Fruit fly (Drosophila melanogaster) whole organism, prepupa: Measurements from ENCODE around the gene fz2.

Experiments
- Blimp-1 ChIP-seq: fragments of 200-800 bp; sonication (Bioruptor generic); optimal IDR thresholded peaks from 3 replicates; lab custom pipeline; 2017; ENCODE audit warnings: missing biosample characterization, missing genetic modification characterization, mild to moderate bottlenecking, moderate library complexity, missing genetic modification reagents
- CG10631 ChIP-seq: fragments of 200-800 bp; sonication (Bioruptor generic); optimal IDR thresholded peaks from 2 replicates; lab custom pipeline; 2016; ENCODE audit warnings: missing biosample characterization, missing genetic modification characterization
- CG10669 ChIP-seq: fragments of 200-800 bp; sonication (Bioruptor generic); optimal IDR thresholded peaks from 3 replicates; lab custom pipeline; 2018; ENCODE audit warnings: missing biosample characterization, mild to moderate bottlenecking, missing genetic modification characterization, moderate library complexity
- CG11902 ChIP-seq: fragments of 200-800 bp; sonication (Bioruptor generic); optimal IDR thresholded peaks from 3 replicates; lab custom pipeline; 2016; ENCODE audit warnings: missing biosample characterization, missing genetic modification characterization
- CG15336 ChIP-seq: fragments of 200-800 bp; sonication (Bioruptor generic); IDR thresholded peaks from 2 replicates; pipeline ENCODE4 v1.3.6; 2022; ENCODE audit warnings: missing biosample characterization, missing genetic modification characterization
- CG1621 ChIP-seq: fragments of 200-800 bp; sonication (Bioruptor generic); optimal IDR thresholded peaks from 3 replicates; lab custom pipeline; 2018; ENCODE audit warnings: missing biosample characterization, mild to moderate bottlenecking, missing genetic modification characterization
- CG16779 ChIP-seq: fragments of 200-800 bp; sonication (Bioruptor generic); optimal IDR thresholded peaks from 3 replicates; lab custom pipeline; 2017; ENCODE audit warnings: missing biosample characterization, mild to moderate bottlenecking, missing genetic modification characterization
- CG3032 ChIP-seq: fragments of 200-800 bp; optimal IDR thresholded peaks from 2 replicates; lab custom pipeline; 2019; ENCODE audit warnings: missing biosample characterization, mild to moderate bottlenecking, missing genetic modification characterization, moderate library complexity
- CG31627 ChIP-seq: fragments of 200-800 bp; sonication (Bioruptor generic); optimal IDR thresholded peaks from 3 replicates; lab custom pipeline; 2016; ENCODE audit warnings: missing biosample characterization, missing genetic modification characterization
- CG34406 ChIP-seq: fragments of 200-800 bp; sonication (Bioruptor generic); optimal IDR thresholded peaks from 3 replicates; lab custom pipeline; 2016; ENCODE audit warnings: missing biosample characterization, missing genetic modification characterization
- CG3919 ChIP-seq: fragments of 200-800 bp; sonication (Bioruptor generic); optimal IDR thresholded peaks from 3 replicates; lab custom pipeline; 2016; ENCODE audit warnings: missing biosample characterization, missing genetic modification characterization
- CG6163 ChIP-seq: fragments of 200-800 bp; sonication (Bioruptor generic); IDR thresholded peaks from 3 replicates; pipeline ENCODE4 v1.3.6; 2022; ENCODE audit warnings: missing biosample characterization, missing genetic modification characterization
- CG6276 ChIP-seq: fragments of 200-800 bp; sonication (Bioruptor generic); optimal IDR thresholded peaks from 2 replicates; lab custom pipeline; 2017; ENCODE audit warnings: missing biosample characterization, mild to moderate bottlenecking, missing genetic modification characterization
- CG6792 ChIP-seq: fragments of 200-800 bp; sonication (Bioruptor generic); optimal IDR thresholded peaks from 3 replicates; lab custom pipeline; 2016; ENCODE audit warnings: missing biosample characterization, missing genetic modification characterization
- CG6808 ChIP-seq: fragments of 200-800 bp; sonication (Bioruptor generic); optimal IDR thresholded peaks from 3 replicates; lab custom pipeline; 2017; ENCODE audit warnings: missing biosample characterization, missing genetic modification characterization, mild to moderate bottlenecking, moderate library complexity, missing genetic modification reagents
- CG6854 ChIP-seq: fragments of 200-800 bp; sonication (Bioruptor generic); optimal IDR thresholded peaks from 2 replicates; lab custom pipeline; 2017; ENCODE audit warnings: missing biosample characterization, mild to moderate bottlenecking, missing genetic modification characterization
- CG7368 ChIP-seq: fragments of 200-800 bp; sonication (Bioruptor generic); optimal IDR thresholded peaks from 3 replicates; lab custom pipeline; 2016; ENCODE audit warnings: missing biosample characterization, missing genetic modification characterization
- CG8119 ChIP-seq: fragments of 200-800 bp; sonication (Bioruptor generic); IDR thresholded peaks from 3 replicates; pipeline ENCODE4 v1.3.6; 2022; ENCODE audit warnings: missing biosample characterization, missing genetic modification characterization
- CG8319 ChIP-seq: fragments of 200-800 bp; sonication (Bioruptor generic); optimal IDR thresholded peaks from 3 replicates; lab custom pipeline; 2016; ENCODE audit warnings: missing biosample characterization, missing genetic modification characterization
- Eip75B ChIP-seq: fragments of 200-800 bp; sonication (Bioruptor generic); optimal IDR thresholded peaks from 3 replicates; lab custom pipeline; 2016; ENCODE audit warnings: missing biosample characterization, missing genetic modification characterization
- Eip78C ChIP-seq: fragments of 200-800 bp; sonication (Bioruptor generic); peaks from one replicate; lab custom pipeline; 2016; ENCODE audit warnings: missing biosample characterization, missing genetic modification characterization
- Eip93F ChIP-seq: fragments of 200-800 bp; sonication (Bioruptor generic); optimal IDR thresholded peaks from 2 replicates; lab custom pipeline; 2016; ENCODE audit warnings: missing biosample characterization, mild to moderate bottlenecking, missing genetic modification characterization
- Ets21C ChIP-seq: fragments of 200-800 bp; sonication (Bioruptor generic); optimal IDR thresholded peaks from 3 replicates; lab custom pipeline; 2016; ENCODE audit warnings: missing biosample characterization, missing genetic modification characterization
- Ets96B ChIP-seq: fragments of 200-800 bp; optimal IDR thresholded peaks from 2 replicates; lab custom pipeline; 2019; ENCODE audit warnings: missing biosample characterization, mild to moderate bottlenecking, missing genetic modification characterization, moderate library complexity
- Gug ChIP-seq: fragments of 200-800 bp; sonication (Bioruptor generic); IDR thresholded peaks from 2 replicates; pipeline ENCODE4 v1.3.6; 2022; ENCODE audit warnings: missing biosample characterization, missing genetic modification characterization
- Hr38 ChIP-seq: sonication (Bioruptor generic); optimal IDR thresholded peaks from 2 replicates; lab custom pipeline; 2016; ENCODE audit warnings: missing biosample characterization, missing genetic modification characterization
- Hr4 ChIP-seq: fragments of 200-800 bp; sonication (Bioruptor generic); optimal IDR thresholded peaks from 3 replicates; lab custom pipeline; 2016; ENCODE audit warnings: missing biosample characterization, missing genetic modification characterization
- Lpt ChIP-seq: fragments of 200-800 bp; sonication (Bioruptor generic); optimal IDR thresholded peaks from 3 replicates; lab custom pipeline; 2016; ENCODE audit warnings: missing biosample characterization, missing genetic modification characterization
- Met ChIP-seq: fragments of 200-800 bp; sonication (Bioruptor generic); optimal IDR thresholded peaks from 3 replicates; lab custom pipeline; 2016; ENCODE audit warnings: missing biosample characterization, missing genetic modification characterization
- OdsH ChIP-seq: fragments of 200-800 bp; sonication (Bioruptor generic); optimal IDR thresholded peaks from 3 replicates; lab custom pipeline; 2016; ENCODE audit warnings: missing biosample characterization, missing genetic modification characterization
- Smox ChIP-seq: fragments of 200-800 bp; sonication (Bioruptor generic); optimal IDR thresholded peaks from 3 replicates; lab custom pipeline; 2016; ENCODE audit warnings: missing biosample characterization, missing genetic modification characterization
- Sox102F ChIP-seq: fragments of 200-800 bp; sonication (Bioruptor generic); optimal IDR thresholded peaks from 2 replicates; lab custom pipeline; 2016; ENCODE audit warnings: missing biosample characterization, mild to moderate bottlenecking, missing genetic modification characterization
- Sox14 ChIP-seq: fragments of 200-800 bp; sonication (Bioruptor generic); optimal IDR thresholded peaks from 3 replicates; lab custom pipeline; 2016; ENCODE audit warnings: missing biosample characterization, missing genetic modification characterization
- achi ChIP-seq: fragments of 200-800 bp; sonication (Bioruptor generic); optimal IDR thresholded peaks from 3 replicates; lab custom pipeline; 2016; ENCODE audit warnings: missing biosample characterization, missing genetic modification characterization
- acj6 ChIP-seq: fragments of 200-800 bp; sonication (Bioruptor generic); optimal IDR thresholded peaks from 3 replicates; lab custom pipeline; 2016; ENCODE audit warnings: missing biosample characterization, missing genetic modification characterization
- cyc ChIP-seq: fragments of 200-800 bp; sonication (Bioruptor generic); optimal IDR thresholded peaks from 3 replicates; lab custom pipeline; 2016; ENCODE audit warnings: missing biosample characterization, missing genetic modification characterization
- dac ChIP-seq: fragments of 200-800 bp; sonication (Bioruptor generic); optimal IDR thresholded peaks from 2 replicates; lab custom pipeline; 2017; ENCODE audit warnings: missing biosample characterization, mild to moderate bottlenecking, missing genetic modification characterization
- dsx ChIP-seq: fragments of 200-800 bp; optimal IDR thresholded peaks from 3 replicates; lab custom pipeline; 2019; ENCODE audit warnings: missing biosample characterization, mild to moderate bottlenecking, missing genetic modification characterization, moderate library complexity; ENCODE audit not compliant: poor library complexity, severe bottlenecking
- eg ChIP-seq: fragments of 200-800 bp; sonication (Bioruptor generic); IDR thresholded peaks from 3 replicates; pipeline ENCODE4 v1.3.6; 2022; ENCODE audit warnings: missing biosample characterization, missing genetic modification characterization
- fd59A ChIP-seq: fragments of 200-800 bp; sonication (Bioruptor generic); optimal IDR thresholded peaks from 2 replicates; lab custom pipeline; 2017; ENCODE audit warnings: missing biosample characterization, mild to moderate bottlenecking, missing genetic modification characterization, missing genetic modification reagents
- fd85E ChIP-seq: fragments of 200-800 bp; sonication (Bioruptor generic); optimal IDR thresholded peaks from 3 replicates; lab custom pipeline; 2016; ENCODE audit warnings: missing biosample characterization, missing genetic modification characterization
- fkh ChIP-seq: fragments of 200-800 bp; sonication (Bioruptor generic); optimal IDR thresholded peaks from 3 replicates; lab custom pipeline; 2017; ENCODE audit warnings: missing biosample characterization, mild to moderate bottlenecking, missing genetic modification characterization, moderate library complexity
- lz ChIP-seq: fragments of 200-800 bp; sonication (Bioruptor generic); optimal IDR thresholded peaks from 3 replicates; lab custom pipeline; 2016; ENCODE audit warnings: missing biosample characterization, missing genetic modification characterization
- net ChIP-seq: fragments of 200-800 bp; sonication (Bioruptor generic); optimal IDR thresholded peaks from 3 replicates; lab custom pipeline; 2016; ENCODE audit warnings: missing biosample characterization, missing genetic modification characterization
- pdm3 ChIP-seq: fragments of 200-800 bp; sonication (Bioruptor generic); optimal IDR thresholded peaks from 3 replicates; lab custom pipeline; 2016; ENCODE audit warnings: missing biosample characterization, missing genetic modification characterization
- salr ChIP-seq, 2 experiments: fragments of 200-800 bp; sonication (Bioruptor generic); optimal IDR thresholded peaks; 3 replicates each; lab custom pipeline; 2016 to 2018; ENCODE audit warnings: missing biosample characterization in 2 of 2, missing genetic modification characterization in 2 of 2, mild to moderate bottlenecking in 1 of 2
- spab ChIP-seq: fragments of 200-800 bp; sonication (Bioruptor generic); optimal IDR thresholded peaks from 2 replicates; lab custom pipeline; 2017; ENCODE audit warnings: missing biosample characterization, mild to moderate bottlenecking, missing genetic modification characterization, missing genetic modification reagents
- ss ChIP-seq, 2 experiments: fragments of 200-800 bp; sonication (Bioruptor generic); optimal IDR thresholded peaks; 2 replicates in 1 of 2; 3 replicates in 1 of 2; lab custom pipeline; 2017 to 2018; ENCODE audit warnings: mild to moderate bottlenecking in 2 of 2, missing biosample characterization in 2 of 2, missing genetic modification characterization in 2 of 2, moderate library complexity in 1 of 2
- svp ChIP-seq: fragments of 200-800 bp; sonication (Bioruptor generic); peaks from one replicate; lab custom pipeline; 2016; ENCODE audit warnings: missing biosample characterization, missing genetic modification characterization
- topi ChIP-seq: fragments of 200-800 bp; sonication (Bioruptor generic); optimal IDR thresholded peaks from 3 replicates; lab custom pipeline; 2016; ENCODE audit warnings: missing biosample characterization, missing genetic modification characterization
- vri ChIP-seq: fragments of 200-800 bp; sonication (Bioruptor generic); optimal IDR thresholded peaks from 3 replicates; lab custom pipeline; 2016; ENCODE audit warnings: missing biosample characterization, mild to moderate bottlenecking, missing genetic modification characterization

Gene fz2

DNA sequence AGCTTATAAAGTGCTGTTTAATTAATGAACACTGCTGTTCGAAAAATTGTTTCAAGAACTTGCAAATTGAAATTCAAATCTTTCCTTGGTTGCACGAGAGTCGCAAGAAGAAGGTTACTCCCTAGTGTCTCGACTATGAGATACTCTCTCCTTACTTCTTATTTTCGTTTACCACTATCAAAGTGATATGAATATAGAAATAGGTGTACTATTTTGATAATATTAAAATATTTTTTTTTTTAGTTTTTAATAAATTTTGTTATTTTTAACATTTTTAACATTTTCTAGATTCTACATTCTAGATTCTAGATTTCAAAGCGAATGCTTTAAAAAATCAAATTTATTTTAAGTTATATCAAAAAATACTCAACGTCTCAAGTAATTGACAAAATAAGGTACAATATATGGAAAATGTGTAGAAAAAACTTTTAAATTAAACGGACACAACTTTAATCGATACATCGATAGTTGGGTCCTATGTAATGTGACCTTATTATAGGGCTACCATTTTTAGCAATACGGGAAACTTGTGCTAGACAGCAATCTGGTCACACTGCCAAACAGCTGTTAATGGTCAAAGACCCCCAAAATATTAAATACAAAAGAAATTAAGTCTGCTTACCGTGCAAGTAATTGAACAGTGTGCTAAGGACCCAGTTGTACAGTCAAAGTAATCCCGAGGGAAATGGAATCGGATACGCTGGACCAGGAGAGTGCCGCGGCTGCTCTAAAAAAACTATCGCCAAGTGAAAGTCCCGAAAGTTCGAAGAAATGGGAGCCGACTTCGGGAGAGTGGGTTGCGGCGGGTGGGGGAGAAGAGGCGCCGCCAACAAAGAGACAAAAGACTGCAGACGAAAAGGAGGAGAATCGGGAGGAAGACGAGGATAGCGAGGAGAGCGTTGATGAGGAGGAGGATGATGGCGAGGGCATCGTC lies 142.8 kb downstream of the fz2 start, which contains the start of gene MESR6:
Gene MESR6, plus strand, starts transcription at position 546 of the 934 bp plus-strand sequence.
- TF ChIP-seq CG31627, result no peak
- TF ChIP-seq Ets21C (GFP tag; lab: Kevin White, UChicago), result no peak
- TF ChIP-seq Ets96B (tag; lab: Kevin White, UChicago), result peak; percentile 40
- peak; percentile 75 for TF ChIP-seq svp
- TF ChIP-seq fd59A (GFP tag; lab: Kevin White, UChicago), result no peak
- TF ChIP-seq CG7368 (GFP tag; lab: Kevin White, UChicago), result no peak
- TF ChIP-seq Smox (GFP tag; lab: Kevin White, UChicago), result no peak
- TF ChIP-seq Eip75B, result no peak
- no peak for TF ChIP-seq pdm3 (GFP tag; lab: Kevin White, UChicago)
- peak; percentile 48; the same call in 1 of the 2 replicates for TF ChIP-seq CG15336 (GFP tag; lab: Robert Waterston, UW)
- TF ChIP-seq vri (GFP tag; lab: Kevin White, UChicago), result no peak
- TF ChIP-seq Sox102F (GFP tag; lab: Kevin White, UChicago), result no peak
- no peak for TF ChIP-seq CG3032 (tag; lab: Kevin White, UChicago)
- no peak for TF ChIP-seq fd85E (GFP tag; lab: Kevin White, UChicago)
- TF ChIP-seq eg (GFP tag; lab: Robert Waterston, UW), result no peak
- TF ChIP-seq ss (GFP tag; optimal IDR thresholded peaks at IDR 0.05; lab: Kevin White, UChicago), result no peak
- TF ChIP-seq Eip78C (GFP tag; lab: Kevin White, UChicago), result peak; percentile 64
- TF ChIP-seq salr (GFP tag; optimal IDR thresholded peaks at IDR 0.05; lab: Kevin White, UChicago), result no peak
- TF ChIP-seq CG10631 (GFP tag; lab: Kevin White, UChicago), result no peak
- no peak for TF ChIP-seq CG8319 (GFP tag; lab: Kevin White, UChicago)
- TF ChIP-seq Hr4 (GFP tag; lab: Kevin White, UChicago), result no peak
- TF ChIP-seq CG10669 (GFP tag; lab: Kevin White, UChicago), result peak; percentile 15
- no peak for TF ChIP-seq CG6808
- TF ChIP-seq Met, result no peak
- TF ChIP-seq Hr38, result no peak
- TF ChIP-seq lz, result no peak
- TF ChIP-seq CG1621, result peak; percentile 62
- no peak for TF ChIP-seq net
- TF ChIP-seq cyc (GFP tag; lab: Kevin White, UChicago), result no peak
- TF ChIP-seq CG34406, result no peak
- TF ChIP-seq CG16779 (tag; lab: Kevin White, UChicago), result no peak
- TF ChIP-seq CG6276, result no peak
- TF ChIP-seq topi (GFP tag; lab: Kevin White, UChicago), result no peak
- TF ChIP-seq Gug (GFP tag; lab: Robert Waterston, UW), result no peak
- TF ChIP-seq Blimp-1, result peak; percentile 47
- no peak for TF ChIP-seq CG3919 (GFP tag; lab: Kevin White, UChicago)
- no peak for TF ChIP-seq CG6792
- no peak for TF ChIP-seq Lpt (GFP tag; lab: Kevin White, UChicago)
- no peak for TF ChIP-seq dac (GFP tag; lab: Kevin White, UChicago)
- TF ChIP-seq CG6854 (GFP tag; lab: Kevin White, UChicago), result no peak
- peak; percentile 15 for TF ChIP-seq acj6 (GFP tag; lab: Kevin White, UChicago)
- TF ChIP-seq CG6163 (GFP tag; lab: Robert Waterston, UW), result no peak
- TF ChIP-seq OdsH (GFP tag; lab: Kevin White, UChicago), result no peak
- no peak for TF ChIP-seq CG8119
- TF ChIP-seq achi, result no peak
- TF ChIP-seq spab (GFP tag; lab: Kevin White, UChicago), result no peak
- TF ChIP-seq dsx (GFP tag; lab: Kevin White, UChicago), result peak; percentile 6
- TF ChIP-seq fkh (GFP tag; lab: Kevin White, UChicago), result no peak
- TF ChIP-seq Sox14 (GFP tag; lab: Kevin White, UChicago), result peak; percentile 87
- peak; percentile 86 for TF ChIP-seq Eip93F (GFP tag; lab: Kevin White, UChicago)
- no peak for TF ChIP-seq CG11902 (GFP tag; lab: Kevin White, UChicago)
